Worm (Caenorhabditis elegans): ENCODE results near the gene lgc-40.

DNA sequence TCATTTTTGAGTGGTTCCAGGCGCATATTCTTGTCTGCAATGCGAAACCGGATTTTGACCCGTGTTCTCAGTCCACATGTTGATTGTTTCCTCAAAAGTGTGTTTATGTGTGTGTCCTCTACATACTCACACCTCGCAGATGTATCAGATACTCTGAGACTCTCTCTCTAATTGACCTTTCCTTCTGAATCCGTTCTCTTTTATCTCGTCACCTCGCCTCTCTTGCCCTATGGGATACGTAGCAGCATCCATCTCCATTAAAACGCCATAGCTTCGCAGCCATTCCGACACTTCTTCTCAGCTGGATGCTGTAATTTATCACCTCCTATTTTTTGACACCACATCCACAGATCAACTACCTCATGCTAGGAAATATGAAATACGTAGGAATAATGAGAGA lies 29.4 kb upstream of the lgc-40 start:
- TF ChIP-seq ceh-79 (tag; optimal IDR thresholded peaks at IDR 0.05) (no peak), F49E8.2 (tag; optimal IDR thresholded peaks at IDR 0.05; ENCODE audit: insufficient read depth) (no peak), D2030.7 (GFP tag; IDR thresholded peaks at IDR 0.05) (no peak), B0336.3 (GFP tag; IDR thresholded peaks at IDR 0.05) (no peak), lin-54 (GFP tag; optimal IDR thresholded peaks at IDR 0.05) (no peak), lin-35 (GFP tag; optimal IDR thresholded peaks at IDR 0.05) (no peak)

All from whole organism, young adult.